Fruit fly (Drosophila melanogaster) whole organism: Measurements from ENCODE around the gene Rab14.

Experiments used
- CG8478 ChIP-seq: fragments of >200 bp; optimal IDR thresholded peaks from 2 replicates; lab custom pipeline; 2018; ENCODE audit warnings: inconsistent platforms
- Dll ChIP-seq: fragments of >200 bp; optimal IDR thresholded peaks from 2 replicates; lab custom pipeline; 2017
- EcR ChIP-seq, 2 experiments: fragments of >200 bp; optimal IDR thresholded peaks; 2 replicates each; lab custom pipeline; 2017; ENCODE audit warnings: missing biosample characterization in 2 of 2, missing genetic modification characterization in 2 of 2, missing genetic modification reagents in 2 of 2
- pan ChIP-seq: fragments of >200 bp; optimal IDR thresholded peaks from 2 replicates; lab custom pipeline; 2017
- psq ChIP-seq: fragments of >200 bp; optimal IDR thresholded peaks from 2 replicates; lab custom pipeline; 2017
- usp ChIP-seq: fragments of >200 bp; optimal IDR thresholded peaks from 2 replicates; lab custom pipeline; 2017; ENCODE audit warnings: missing biosample characterization, missing genetic modification characterization, mixed read lengths

DNA sequence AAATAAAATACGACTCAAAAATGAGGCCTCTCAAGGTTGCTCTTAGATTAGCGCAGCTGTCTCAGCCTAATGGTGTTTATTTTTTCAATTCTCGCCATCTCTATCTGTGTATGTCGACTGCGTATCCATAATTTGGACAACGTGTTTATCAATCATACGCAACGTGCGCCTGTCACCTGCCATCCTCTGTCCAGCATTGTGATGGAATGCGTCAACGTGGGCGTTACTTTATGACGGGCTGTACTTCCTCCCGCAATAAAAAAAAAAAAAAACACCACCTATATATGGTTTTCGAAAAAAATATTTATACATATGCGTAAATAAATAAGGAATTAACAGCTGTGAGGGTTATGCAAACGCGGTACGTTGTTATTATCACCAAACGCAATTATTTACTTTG lies 44.4 kb downstream of the Rab14 start:
- no peak for TF ChIP-seq CG8478 (lab: Kevin White, UChicago)
- no peak for TF ChIP-seq pan (lab: Kevin White, UChicago)
- TF ChIP-seq psq = no peak
- TF ChIP-seq Dll (lab: Kevin White, UChicago) = no peak
- TF ChIP-seq EcR (GFP tag; optimal IDR thresholded peaks at IDR 0.05; lab: Kevin White, UChicago) = no peak
- TF ChIP-seq usp (GFP tag; lab: Kevin White, UChicago) = no peak
